Fruit fly (Drosophila melanogaster): ENCODE results near the gene CG4836.
A peak's percentile ranks its signal among the peaks of the same experiment; 100 is the strongest.

The CG4836 gene

DNA sequence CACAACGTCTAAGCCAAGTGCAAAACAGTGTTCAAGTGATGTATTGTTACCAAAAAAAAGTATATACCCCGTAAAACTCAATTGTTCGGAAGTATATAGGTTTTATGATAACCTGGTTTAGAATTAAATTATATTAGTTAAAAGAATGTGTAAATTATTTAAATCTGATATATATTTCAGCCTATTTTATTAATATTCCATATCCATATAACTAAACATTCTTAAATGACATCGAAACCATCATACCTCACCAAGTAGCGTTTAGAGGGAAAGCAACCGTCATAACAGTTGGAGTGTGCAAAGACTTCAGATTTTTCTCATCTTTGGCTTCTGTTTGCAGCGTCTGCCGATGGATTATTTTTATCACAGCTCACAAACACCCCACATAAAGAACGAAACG is 14.2 kb upstream of the CG4836 start (continued):
- TF ChIP-seq Xbp1 (GFP tag; optimal IDR thresholded peaks at IDR 0.05) = peak; percentile 74
- TF ChIP-seq CG10274 (GFP tag; optimal IDR thresholded peaks at IDR 0.05) = peak; percentile 22
- no peak for TF ChIP-seq br (optimal IDR thresholded peaks at IDR 0.05)
- TF ChIP-seq CG9727 (GFP tag; optimal IDR thresholded peaks at IDR 0.05) = peak; percentile 83
- TF ChIP-seq Bteb2 (GFP tag; optimal IDR thresholded peaks at IDR 0.05) = peak; percentile 39
- TF ChIP-seq Optix (GFP tag; IDR thresholded peaks at IDR 0.05) = no peak; the same call in 2 of the 3 replicates
- TF ChIP-seq CG30403 (GFP tag; optimal IDR thresholded peaks at IDR 0.05) = peak; percentile 74
- TF ChIP-seq Asciz (GFP tag; optimal IDR thresholded peaks at IDR 0.05) = peak; percentile 80
- peak; percentile 12 for TF ChIP-seq CG18011 (GFP tag; optimal IDR thresholded peaks at IDR 0.05)
- TF ChIP-seq slou (GFP tag; optimal IDR thresholded peaks at IDR 0.05) = peak; percentile 50
- TF ChIP-seq pros (GFP tag; optimal IDR thresholded peaks at IDR 0.05) = no peak
- TF ChIP-seq CG7372 (GFP tag; IDR thresholded peaks at IDR 0.05) = peak; percentile 78
- TF ChIP-seq ERR (GFP tag; optimal IDR thresholded peaks at IDR 0.05) = no peak
- peak; percentile 70 for TF ChIP-seq H2.0 (GFP tag; IDR thresholded peaks at IDR 0.05)
- peak; percentile 1 for TF ChIP-seq CG10543 (GFP tag; optimal IDR thresholded peaks at IDR 0.05)
- no peak for TF ChIP-seq CG34376 (GFP tag; optimal IDR thresholded peaks at IDR 0.05)
- TF ChIP-seq HLHmδ (GFP tag; optimal IDR thresholded peaks at IDR 0.05) = no peak
- no peak for TF ChIP-seq Tbp (GFP tag; optimal IDR thresholded peaks at IDR 0.05)
- peak; percentile 67 for TF ChIP-seq CG1529 (GFP tag; optimal IDR thresholded peaks at IDR 0.05)
- peak; percentile 85 for TF ChIP-seq CG32772 (GFP tag; IDR thresholded peaks at IDR 0.05)
- peak; percentile 77 for TF ChIP-seq Sox100B (GFP tag; optimal IDR thresholded peaks at IDR 0.05)
- peak in 1 of 3 experiments; percentile 16 for TF ChIP-seq Stat92E (GFP tag; optimal IDR thresholded peaks at IDR 0.05)
- TF ChIP-seq onecut (GFP tag; IDR thresholded peaks at IDR 0.05) = peak; percentile 72
- no peak for TF ChIP-seq dimm (GFP tag; IDR thresholded peaks at IDR 0.05)
- peak; percentile 39 for TF ChIP-seq CG6854 (GFP tag; optimal IDR thresholded peaks at IDR 0.05)
- peak; percentile 77 for TF ChIP-seq CG11093 (GFP tag; IDR thresholded peaks at IDR 0.05)
- TF ChIP-seq pzg (GFP tag; optimal IDR thresholded peaks at IDR 0.05) = no peak
- TF ChIP-seq Dref (GFP tag; IDR thresholded peaks at IDR 0.05) = no peak
- TF ChIP-seq kah (GFP tag; optimal IDR thresholded peaks at IDR 0.05) = peak; percentile 39
- TF ChIP-seq run (tag; optimal IDR thresholded peaks at IDR 0.05) = peak; percentile 69
- peak; percentile 70 for TF ChIP-seq nerfin-1 (tag; optimal IDR thresholded peaks at IDR 0.05)
- TF ChIP-seq CG7556 (GFP tag; optimal IDR thresholded peaks at IDR 0.05) = peak; percentile 77
- TF ChIP-seq chm (GFP tag; IDR thresholded peaks at IDR 0.05) = peak; percentile 61; the same call in 1 of the 2 replicates
- TF ChIP-seq tx (GFP tag; optimal IDR thresholded peaks at IDR 0.05) = no peak
- TF ChIP-seq NC2β (GFP tag; optimal IDR thresholded peaks at IDR 0.05) = no peak
- peak; percentile 72 for TF ChIP-seq tin (GFP tag; optimal IDR thresholded peaks at IDR 0.05)
- peak; percentile 67 for TF ChIP-seq CG3407 (GFP tag; optimal IDR thresholded peaks at IDR 0.05)
- no peak for TF ChIP-seq CG7786 (GFP tag; optimal IDR thresholded peaks at IDR 0.05)
- peak; percentile 82 for TF ChIP-seq sob (GFP tag; IDR thresholded peaks at IDR 0.05)
- TF ChIP-seq vnd (GFP tag; IDR thresholded peaks at IDR 0.05; ENCODE audit: partially characterized antibody) = no peak
- no peak for TF ChIP-seq cad (GFP tag; optimal IDR thresholded peaks at IDR 0.05)
- no peak for TF ChIP-seq Mes4 (GFP tag; optimal IDR thresholded peaks at IDR 0.05)
- no peak for TF ChIP-seq BEAF-32 (GFP tag; optimal IDR thresholded peaks at IDR 0.05)
- TF ChIP-seq Awh (GFP tag; IDR thresholded peaks at IDR 0.05) = peak; percentile 87
- peak; percentile 90 for TF ChIP-seq unpg (GFP tag; optimal IDR thresholded peaks at IDR 0.05)
- TF ChIP-seq sqz (GFP tag; optimal IDR thresholded peaks at IDR 0.05) = peak; percentile 80
- TF ChIP-seq abd-A (tag; optimal IDR thresholded peaks at IDR 0.05) = peak; percentile 30
- peak; percentile 64 for TF ChIP-seq HHEX (GFP tag; optimal IDR thresholded peaks at IDR 0.05)
- peak; percentile 66 for TF ChIP-seq Spps (tag; optimal IDR thresholded peaks at IDR 0.05)
- TF ChIP-seq twi (tag; optimal IDR thresholded peaks at IDR 0.05) = peak; percentile 67
- TF ChIP-seq CG3163 (GFP tag; optimal IDR thresholded peaks at IDR 0.05) = no peak
